Worm (Caenorhabditis elegans) whole organism, young adult: ENCODE measurements around the gene C39E6.2.

ENCODE experiments used
- B0336.3 ChIP-seq: fragments of 200-800 bp; sonication (Bioruptor generic); IDR thresholded peaks from 2 replicates; pipeline ENCODE4 v1.3.6; 2022; ENCODE audit warnings: missing genetic modification characterization, missing compliant biosample characterization
- C06A6.2 ChIP-seq: fragments of 200-800 bp; sonication (Bioruptor generic); conservative IDR thresholded peaks from 2 replicates; pipeline ENCODE4 v1.3.6; 2022; ENCODE audit warnings: missing genetic modification characterization, missing compliant biosample characterization
- F22D6.2 ChIP-seq: sonication (generic microtip); optimal IDR thresholded peaks from 2 replicates; lab custom pipeline; 2016; ENCODE audit warnings: mild to moderate bottlenecking, missing genetic modification characterization, missing compliant biosample characterization
- F52B5.7 ChIP-seq: sonication (generic microtip); optimal IDR thresholded peaks from 2 replicates; lab custom pipeline; 2016; ENCODE audit warnings: mild to moderate bottlenecking, missing genetic modification characterization, missing compliant biosample characterization
- F57C9.4 ChIP-seq: sonication (generic microtip); optimal IDR thresholded peaks from 2 replicates; lab custom pipeline; 2017; ENCODE audit warnings: mild to moderate bottlenecking, missing genetic modification characterization, missing compliant biosample characterization
- T26A5.8 ChIP-seq: sonication (generic microtip); optimal IDR thresholded peaks from 2 replicates; lab custom pipeline; 2016; ENCODE audit warnings: missing genetic modification characterization, missing compliant biosample characterization
- Y95B8A.8 ChIP-seq: fragments of 200-800 bp; sonication (Bioruptor generic); IDR thresholded peaks from 2 replicates; pipeline ENCODE4 v1.3.6; 2022; ENCODE audit warnings: missing genetic modification reagents, missing genetic modification characterization, missing compliant biosample characterization
- ZK185.1 ChIP-seq: sonication (generic microtip); optimal IDR thresholded peaks from 2 replicates; lab custom pipeline; 2016; ENCODE audit warnings: mild to moderate bottlenecking, missing genetic modification characterization, missing compliant biosample characterization; ENCODE audit not compliant: poor library complexity, severe bottlenecking
- atf-7 ChIP-seq: sonication (generic microtip); optimal IDR thresholded peaks from 2 replicates; lab custom pipeline; 2017; ENCODE audit warnings: mild to moderate bottlenecking, missing genetic modification characterization, missing compliant biosample characterization
- attf-3 ChIP-seq: fragments of 200-800 bp; sonication (Bioruptor generic); conservative IDR thresholded peaks from 2 replicates; pipeline ENCODE4 v1.3.6; 2022; ENCODE audit warnings: missing genetic modification reagents, missing genetic modification characterization, missing compliant biosample characterization
- bed-2 ChIP-seq: fragments of 200-800 bp; sonication (Bioruptor generic); IDR thresholded peaks from 2 replicates; pipeline ENCODE4 v1.3.6; 2022; ENCODE audit warnings: missing genetic modification reagents, missing genetic modification characterization, missing compliant biosample characterization
- cebp-2 ChIP-seq: fragments of 200-800 bp; sonication (Bioruptor generic); IDR thresholded peaks from 2 replicates; pipeline ENCODE4 v1.3.6; 2022; ENCODE audit warnings: missing genetic modification characterization, missing compliant biosample characterization
- ceh-40 ChIP-seq: fragments of 200-800 bp; sonication (Bioruptor generic); IDR thresholded peaks from 2 replicates; pipeline ENCODE4 v1.3.6; 2022; ENCODE audit warnings: missing genetic modification characterization, missing compliant biosample characterization
- ceh-79 ChIP-seq: sonication (generic microtip); optimal IDR thresholded peaks from 2 replicates; lab custom pipeline; 2017; ENCODE audit warnings: mild to moderate bottlenecking, missing genetic modification characterization, missing compliant biosample characterization
- chd-7 ChIP-seq: sonication (generic microtip); optimal IDR thresholded peaks from 2 replicates; lab custom pipeline; 2016; ENCODE audit warnings: mild to moderate bottlenecking, missing genetic modification characterization, moderate library complexity, missing compliant biosample characterization
- egl-18 ChIP-seq: fragments of 200-800 bp; sonication (Bioruptor generic); IDR thresholded peaks from 2 replicates; pipeline ENCODE4 v1.3.6; 2022; ENCODE audit warnings: missing genetic modification reagents, missing genetic modification characterization, missing compliant biosample characterization
- egl-44 ChIP-seq: fragments of 200-800 bp; sonication (Bioruptor generic); IDR thresholded peaks from 2 replicates; pipeline ENCODE4 v1.3.6; 2022; ENCODE audit warnings: missing genetic modification reagents, missing genetic modification characterization, missing compliant biosample characterization
- ets-4 ChIP-seq: fragments of 200-800 bp; sonication (Bioruptor generic); optimal IDR thresholded peaks from 2 replicates; lab custom pipeline; 2018; ENCODE audit warnings: mild to moderate bottlenecking, missing genetic modification characterization, missing compliant biosample characterization
- gei-17 ChIP-seq: fragments of 200-800 bp; sonication (Bioruptor generic); optimal IDR thresholded peaks from 2 replicates; lab custom pipeline; 2018; ENCODE audit warnings: mild to moderate bottlenecking, missing genetic modification characterization, missing compliant biosample characterization
- hlh-12 ChIP-seq: sonication (generic microtip); optimal IDR thresholded peaks from 2 replicates; lab custom pipeline; 2016; ENCODE audit warnings: missing genetic modification characterization, missing compliant biosample characterization
- hmg-1.2 ChIP-seq: fragments of 200-800 bp; sonication (Bioruptor generic); IDR thresholded peaks from 2 replicates; pipeline ENCODE4 v1.3.6; 2022; ENCODE audit warnings: missing genetic modification reagents, missing genetic modification characterization, missing compliant biosample characterization
- let-607 ChIP-seq, 2 experiments: fragments of 200-800 bp in 1 of 2; sonication (Bioruptor generic) in 1 of 2; sonication (generic microtip) in 1 of 2; optimal IDR thresholded peaks; 2 replicates each; lab custom pipeline; 2016 to 2018; ENCODE audit warnings: mild to moderate bottlenecking in 2 of 2, missing compliant biosample characterization in 2 of 2, missing genetic modification characterization in 2 of 2, moderate library complexity in 2 of 2, missing genotype in 1 of 2
- lin-54 ChIP-seq: fragments of 200-800 bp; sonication (Bioruptor generic); optimal IDR thresholded peaks from 2 replicates; lab custom pipeline; 2018; ENCODE audit warnings: mild to moderate bottlenecking, missing genetic modification characterization, missing compliant biosample characterization
- lsy-27 ChIP-seq: sonication (generic microtip); optimal IDR thresholded peaks from 2 replicates; lab custom pipeline; 2017; ENCODE audit warnings: missing genetic modification characterization, mild to moderate bottlenecking, missing compliant biosample characterization, antibody characterized with exemption, missing genotype, borderline replicate concordance; ENCODE audit not compliant: insufficient read depth
- madf-10 ChIP-seq: sonication (generic microtip); optimal IDR thresholded peaks from 2 replicates; lab custom pipeline; 2016; ENCODE audit warnings: mild to moderate bottlenecking, missing genetic modification characterization, missing compliant biosample characterization
- madf-6 ChIP-seq: fragments of 200-800 bp; sonication (Bioruptor generic); IDR thresholded peaks from 2 replicates; pipeline ENCODE4 v1.3.6; 2022; ENCODE audit warnings: missing genetic modification reagents, missing genetic modification characterization, missing compliant biosample characterization
- madf-8 ChIP-seq: fragments of 200-800 bp; sonication (Bioruptor generic); conservative IDR thresholded peaks from 2 replicates; pipeline ENCODE4 v1.3.6; 2022; ENCODE audit warnings: missing genetic modification reagents, missing genetic modification characterization, missing compliant biosample characterization
- nfya-1 ChIP-seq: sonication (generic microtip); optimal IDR thresholded peaks from 2 replicates; lab custom pipeline; 2017; ENCODE audit warnings: antibody characterized with exemption, missing compliant biosample characterization, missing genetic modification characterization, borderline replicate concordance; ENCODE audit not compliant: insufficient read depth
- nfya-2 ChIP-seq: fragments of 200-800 bp; sonication (Bioruptor generic); IDR thresholded peaks from 2 replicates; pipeline ENCODE4 v1.3.6; 2022; ENCODE audit warnings: missing genetic modification reagents, missing genetic modification characterization, missing compliant biosample characterization
- nfyb-1 ChIP-seq: fragments of 200-800 bp; sonication (Bioruptor generic); IDR thresholded peaks from 2 replicates; pipeline ENCODE4 v1.3.6; 2022; ENCODE audit warnings: missing genetic modification reagents, missing genetic modification characterization, missing compliant biosample characterization
- nhr-27 ChIP-seq: fragments of 200-800 bp; sonication (Bioruptor generic); optimal IDR thresholded peaks from 2 replicates; lab custom pipeline; 2018; ENCODE audit warnings: mild to moderate bottlenecking, missing genetic modification characterization, moderate library complexity, missing compliant biosample characterization
- nhr-80 ChIP-seq: sonication (generic microtip); optimal IDR thresholded peaks from 2 replicates; lab custom pipeline; 2016; ENCODE audit warnings: missing genetic modification characterization, missing compliant biosample characterization
- nhr-90 ChIP-seq: sonication (generic microtip); optimal IDR thresholded peaks from 2 replicates; lab custom pipeline; 2016; ENCODE audit warnings: missing genotype, mild to moderate bottlenecking, missing genetic modification characterization, missing compliant biosample characterization
- pha-4 ChIP-seq: fragments of 150-350 bp; sonication (generic microtip); optimal IDR thresholded peaks from 2 replicates; lab custom pipeline; 2014; ENCODE audit warnings: missing biosample characterization, missing genetic modification reagents, missing genetic modification characterization
- rec-8 ChIP-seq, 2 experiments: sonication (generic microtip); optimal IDR thresholded peaks; 2 replicates each; lab custom pipeline; 2016; ENCODE audit warnings: mild to moderate bottlenecking in 2 of 2, missing genetic modification characterization in 2 of 2, missing genetic modification reagents in 2 of 2, missing genotype in 2 of 2, missing biosample characterization in 1 of 2, missing compliant biosample characterization in 1 of 2, moderate library complexity in 1 of 2
- sdz-38 ChIP-seq: sonication (generic microtip); optimal IDR thresholded peaks from 2 replicates; lab custom pipeline; 2016; ENCODE audit warnings: missing genotype, missing genetic modification characterization, missing compliant biosample characterization
- sea-2 ChIP-seq: fragments of 200-800 bp; sonication (Bioruptor generic); IDR thresholded peaks from 2 replicates; pipeline ENCODE4 v1.3.6; 2022; ENCODE audit warnings: missing genetic modification characterization, missing compliant biosample characterization
- snpc-3.4 ChIP-seq: sonication (generic microtip); optimal IDR thresholded peaks from 2 replicates; lab custom pipeline; 2017; ENCODE audit warnings: missing genetic modification characterization, mild to moderate bottlenecking, missing compliant biosample characterization, antibody characterized with exemption, moderate library complexity, missing genotype, missing genetic modification reagents
- tbp1 ChIP-seq: fragments of 200-800 bp; sonication (Bioruptor generic); optimal IDR thresholded peaks from 2 replicates; lab custom pipeline; 2018; ENCODE audit warnings: mild to moderate bottlenecking, missing genetic modification characterization, missing compliant biosample characterization
- tbx-9 ChIP-seq: sonication (generic microtip); optimal IDR thresholded peaks from 2 replicates; lab custom pipeline; 2016; ENCODE audit warnings: borderline replicate concordance, missing genetic modification characterization, inconsistent platforms, missing compliant biosample characterization
- tlf-1 ChIP-seq: fragments of 200-800 bp; sonication (Bioruptor generic); optimal IDR thresholded peaks from 2 replicates; lab custom pipeline; 2018; ENCODE audit warnings: mild to moderate bottlenecking, missing genetic modification characterization, missing compliant biosample characterization
- unc-130 ChIP-seq: sonication (generic microtip); optimal IDR thresholded peaks from 2 replicates; lab custom pipeline; 2016; ENCODE audit warnings: missing genetic modification reagents, missing genetic modification characterization, missing compliant biosample characterization
- zfh-2 ChIP-seq: fragments of 200-800 bp; sonication (Bioruptor generic); conservative IDR thresholded peaks from 2 replicates; pipeline ENCODE4 v1.3.6; 2022; ENCODE audit warnings: missing genetic modification reagents, missing genetic modification characterization, missing compliant biosample characterization
- zim-3 ChIP-seq: sonication (generic microtip); optimal IDR thresholded peaks from 2 replicates; lab custom pipeline; 2017; ENCODE audit warnings: mild to moderate bottlenecking, missing genetic modification characterization, moderate library complexity, missing compliant biosample characterization
- ztf-18 ChIP-seq: sonication (generic microtip); optimal IDR thresholded peaks from 2 replicates; lab custom pipeline; 2016; ENCODE audit warnings: missing genotype, mild to moderate bottlenecking, missing genetic modification characterization, missing compliant biosample characterization
- ztf-28 ChIP-seq: fragments of 200-800 bp; sonication (Bioruptor generic); IDR thresholded peaks from 2 replicates; pipeline ENCODE4 v1.3.6; 2022; ENCODE audit warnings: missing genetic modification reagents, missing genetic modification characterization, missing compliant biosample characterization
- ztf-3 ChIP-seq: fragments of 200-800 bp; sonication (Bioruptor generic); optimal IDR thresholded peaks from 2 replicates; lab custom pipeline; 2018; ENCODE audit warnings: mild to moderate bottlenecking, missing genetic modification characterization, missing compliant biosample characterization
- ztf-6 ChIP-seq: fragments of 200-800 bp; sonication (Bioruptor generic); IDR thresholded peaks from 2 replicates; pipeline ENCODE4 v1.3.6; 2022; ENCODE audit warnings: missing genetic modification reagents, missing genetic modification characterization, missing compliant biosample characterization

C39E6.2 gene

ce11 chrX:4711698-4712329, 43.1 kb downstream of the C39E6.2 start, which contains the start of the genes dnj-14 and glit-1 (continued):
- TF ChIP-seq sea-2 (GFP tag; lab: Robert Waterston, UW) (no peak), cebp-2 (no peak), zfh-2 (GFP tag; lab: Robert Waterston, UW) (peak; percentile 96), bed-2 (GFP tag; lab: Robert Waterston, UW) (peak; percentile 12; the same call in 1 of the 2 replicates), egl-18 (GFP tag; lab: Robert Waterston, UW) (no peak), tbx-9 (tag; lab: Kevin White, UChicago) (no peak), zim-3 (tag; lab: Kevin White, UChicago) (no peak), nhr-27 (tag; lab: Kevin White, UChicago) (no peak), T26A5.8 (no peak), ztf-28 (no peak), ZK185.1 (tag; lab: Kevin White, UChicago) (peak; percentile 53), nhr-80 (peak; percentile 98), atf-7 (peak; percentile 58), hlh-12 (tag; lab: Kevin White, UChicago) (no peak), F52B5.7 (tag; lab: Kevin White, UChicago) (no peak), madf-6 (GFP tag; lab: Robert Waterston, UW) (no peak), madf-8 (no peak), F57C9.4 (tag; lab: Kevin White, UChicago) (no peak), B0336.3 (peak; percentile 77), rec-8 (tag; optimal IDR thresholded peaks at IDR 0.05; lab: Kevin White, UChicago) (no peak), nfya-2 (no peak), ztf-3 (GFP tag; lab: Kevin White, UChicago) (no peak), snpc-3.4 (no peak), lsy-27 (tag; lab: Kevin White, UChicago) (no peak), tbp1 (peak; percentile 63), F22D6.2 (tag; lab: Kevin White, UChicago) (no peak), nfya-1 (tag; lab: Kevin White, UChicago) (no peak), sdz-38 (tag; lab: Kevin White, UChicago) (no peak), lin-54 (GFP tag; lab: Kevin White, UChicago) (peak; percentile 34), let-607 (tag; optimal IDR thresholded peaks at IDR 0.05; lab: Kevin White, UChicago) (peak; percentile 74 to 80), ztf-6 (GFP tag; lab: Robert Waterston, UW) (0 out of 2 replicates have a peak, but pooled peaks have one; percentile 40), pha-4 (tag; lab: Kevin White, UChicago) (peak; percentile 89), Y95B8A.8 (GFP tag; lab: Robert Waterston, UW) (0 out of 2 replicates have a peak, but pooled peaks have one; percentile 35), attf-3 (GFP tag; lab: Robert Waterston, UW) (0 out of 2 replicates have a peak, but pooled peaks have one; percentile 11), ceh-79 (no peak), unc-130 (GFP tag; lab: Kevin White, UChicago) (no peak), ceh-40 (no peak), ets-4 (GFP tag; lab: Kevin White, UChicago) (peak; percentile 58), ztf-18 (tag; lab: Kevin White, UChicago) (peak; percentile 57), chd-7 (tag; lab: Kevin White, UChicago) (no peak), nfyb-1 (GFP tag; lab: Robert Waterston, UW) (peak; percentile 82), C06A6.2 (GFP tag; lab: Robert Waterston, UW) (no peak), gei-17 (GFP tag; lab: Kevin White, UChicago) (peak; percentile 46), madf-10 (tag; lab: Kevin White, UChicago) (peak; percentile 84), egl-44 (GFP tag; lab: Robert Waterston, UW) (peak; percentile 83; the same call in 1 of the 2 replicates), hmg-1.2 (GFP tag; lab: Robert Waterston, UW) (peak; percentile 71), nhr-90 (tag; lab: Kevin White, UChicago) (peak; percentile 65), tlf-1 (peak; percentile 53)
